Fruit fly (Drosophila melanogaster) whole organism, embryonic: ENCODE measurements around the gene CG6083.
A peak's percentile ranks its signal among the peaks of the same experiment; 100 is the strongest.

Source experiments
- Aef1 ChIP-seq: fragments of 200-800 bp; sonication (Bioruptor generic); IDR thresholded peaks from 3 replicates; pipeline ENCODE4 v1.3.6; 2022; ENCODE audit warnings: missing biosample characterization, missing genetic modification characterization
- CG10209 ChIP-seq: fragments of 200-800 bp; sonication (Bioruptor generic); optimal IDR thresholded peaks from 3 replicates; lab custom pipeline; 2017; ENCODE audit warnings: missing biosample characterization, mild to moderate bottlenecking, missing genetic modification characterization, missing genetic modification reagents
- CG10462 ChIP-seq: fragments of 200-800 bp; sonication (Bioruptor generic); optimal IDR thresholded peaks from 2 replicates; lab custom pipeline; 2016; ENCODE audit warnings: missing biosample characterization, missing genetic modification characterization
- CG10654 ChIP-seq: fragments of 200-800 bp; sonication (Bioruptor generic); optimal IDR thresholded peaks from 2 replicates; lab custom pipeline; 2016; ENCODE audit warnings: missing biosample characterization, missing genetic modification characterization
- CG12659 ChIP-seq: fragments of 200-800 bp; sonication (Bioruptor generic); optimal IDR thresholded peaks from 3 replicates; lab custom pipeline; 2017; ENCODE audit warnings: mild to moderate bottlenecking, missing biosample characterization, missing genetic modification reagents, missing genetic modification characterization
- CG13287 ChIP-seq: fragments of 200-800 bp; sonication (Bioruptor generic); IDR thresholded peaks from 2 replicates; pipeline ENCODE4 v1.3.6; 2022; ENCODE audit warnings: missing biosample characterization, missing genetic modification characterization; ENCODE audit not compliant: partially characterized antibody
- CG15479 ChIP-seq: fragments of 200-800 bp; sonication (Bioruptor generic); optimal IDR thresholded peaks from 3 replicates; lab custom pipeline; 2019; ENCODE audit warnings: missing biosample characterization, mild to moderate bottlenecking, missing genetic modification characterization, moderate library complexity
- CG16813 ChIP-seq: fragments of 200-800 bp; sonication (Bioruptor generic); IDR thresholded peaks from 3 replicates; pipeline ENCODE4 v1.3.6; 2022; ENCODE audit warnings: missing biosample characterization, missing genetic modification characterization; ENCODE audit not compliant: partially characterized antibody
- CG1832 ChIP-seq: fragments of 200-800 bp; sonication (Bioruptor generic); optimal IDR thresholded peaks from 2 replicates; lab custom pipeline; 2017; ENCODE audit warnings: missing biosample characterization, mild to moderate bottlenecking, missing genetic modification characterization, inconsistent platforms
- CG30020 ChIP-seq: fragments of 200-800 bp; optimal IDR thresholded peaks from 2 replicates; lab custom pipeline; 2019; ENCODE audit warnings: missing biosample characterization, mild to moderate bottlenecking, missing genetic modification characterization, moderate library complexity
- CG30403 ChIP-seq: fragments of 200-800 bp; sonication (Bioruptor generic); optimal IDR thresholded peaks from 3 replicates; lab custom pipeline; 2016; ENCODE audit warnings: missing biosample characterization, missing genetic modification characterization
- CG32767 ChIP-seq: fragments of 200-800 bp; sonication (Bioruptor generic); IDR thresholded peaks from 2 replicates; pipeline ENCODE4 v1.3.6; 2022; ENCODE audit warnings: missing biosample characterization, missing genetic modification characterization
- CG34422 ChIP-seq: fragments of 200-800 bp; sonication (Bioruptor generic); IDR thresholded peaks from 3 replicates; pipeline ENCODE4 v1.3.6; 2022; ENCODE audit warnings: missing biosample characterization, missing genetic modification characterization
- CG3847 ChIP-seq: fragments of 200-800 bp; sonication (Bioruptor generic); IDR thresholded peaks from 2 replicates; pipeline ENCODE4 v1.3.6; 2022; ENCODE audit warnings: missing biosample characterization, missing genetic modification characterization
- CG6175 ChIP-seq: fragments of 200-800 bp; sonication (Bioruptor generic); IDR thresholded peaks from 3 replicates; pipeline ENCODE4 v1.3.6; 2022; ENCODE audit warnings: missing biosample characterization, missing genetic modification characterization
- CG6791 ChIP-seq: fragments of 200-800 bp; sonication (Bioruptor generic); IDR thresholded peaks from 3 replicates; pipeline ENCODE4 v1.3.6; 2022; ENCODE audit warnings: missing biosample characterization, missing genetic modification characterization; ENCODE audit not compliant: partially characterized antibody
- CG9215 ChIP-seq: fragments of 200-800 bp; sonication (Bioruptor generic); IDR thresholded peaks from 2 replicates; pipeline ENCODE4 v1.3.6; 2022; ENCODE audit warnings: missing biosample characterization, missing genetic modification characterization
- Chrac-16 ChIP-seq: fragments of 200-800 bp; sonication (Bioruptor generic); optimal IDR thresholded peaks from 3 replicates; lab custom pipeline; 2016; ENCODE audit warnings: missing biosample characterization, missing genetic modification characterization
- D ChIP-seq, 2 experiments: fragments of 200-800 bp in 1 of 2; fragments of >200 bp in 1 of 2; sonication (Bioruptor generic) in 1 of 2; optimal IDR thresholded peaks; 2 replicates in 1 of 2; 3 replicates in 1 of 2; lab custom pipeline; 2017; ENCODE audit warnings: mild to moderate bottlenecking in 1 of 2, missing biosample characterization in 1 of 2, missing genetic modification characterization in 1 of 2, missing genetic modification reagents in 1 of 2
- Deaf1 ChIP-seq: fragments of 200-800 bp; optimal IDR thresholded peaks from 3 replicates; lab custom pipeline; 2019; ENCODE audit warnings: missing biosample characterization, mild to moderate bottlenecking, missing genetic modification characterization, moderate library complexity
- Dll ChIP-seq: fragments of 200-800 bp; sonication (Bioruptor generic); IDR thresholded peaks from 4 replicates; pipeline ENCODE4 v1.3.6; 2022; ENCODE audit warnings: missing biosample characterization, missing genetic modification characterization; ENCODE audit not compliant: partially characterized antibody
- Eip74EF ChIP-seq, 2 experiments: fragments of 200-800 bp in 1 of 2; fragments of >200 bp in 1 of 2; sonication (Bioruptor generic) in 1 of 2; optimal IDR thresholded peaks; 2 replicates each; lab custom pipeline; 2017 to 2019; ENCODE audit warnings: missing biosample characterization in 2 of 2, missing genetic modification characterization in 2 of 2, mild to moderate bottlenecking in 1 of 2, moderate library complexity in 1 of 2
- HLH4C ChIP-seq: fragments of 200-800 bp; sonication (Bioruptor generic); IDR thresholded peaks from 3 replicates; pipeline ENCODE4 v1.3.6; 2022; ENCODE audit warnings: missing biosample characterization, missing genetic modification characterization; ENCODE audit not compliant: partially characterized antibody
- HLHmδ ChIP-seq: fragments of 200-800 bp; sonication (Bioruptor generic); optimal IDR thresholded peaks from 2 replicates; lab custom pipeline; 2018; ENCODE audit warnings: missing biosample characterization, mild to moderate bottlenecking, missing genetic modification characterization, moderate library complexity
- Hmr ChIP-seq: fragments of 200-800 bp; sonication (Bioruptor generic); optimal IDR thresholded peaks from 3 replicates; lab custom pipeline; 2017; ENCODE audit warnings: mild to moderate bottlenecking, missing biosample characterization, missing genetic modification reagents, missing genetic modification characterization
- Max ChIP-seq: fragments of 200-800 bp; sonication (Bioruptor generic); optimal IDR thresholded peaks from 2 replicates; lab custom pipeline; 2016; ENCODE audit warnings: missing biosample characterization, mild to moderate bottlenecking, missing genetic modification characterization
- Med ChIP-seq: fragments of 200-800 bp; sonication (Bioruptor generic); peaks from one replicate; lab custom pipeline; 2016; ENCODE audit warnings: missing biosample characterization, missing genetic modification characterization, mild to moderate bottlenecking, inconsistent platforms, moderate library complexity
- Optix ChIP-seq: fragments of 200-800 bp; sonication (Bioruptor generic); IDR thresholded peaks from 3 replicates; pipeline ENCODE4 v1.3.6; 2022; ENCODE audit warnings: missing biosample characterization, missing genetic modification characterization
- PHDP ChIP-seq: fragments of 200-800 bp; sonication (Bioruptor generic); optimal IDR thresholded peaks from 3 replicates; lab custom pipeline; 2018; ENCODE audit warnings: missing biosample characterization, mild to moderate bottlenecking, missing genetic modification characterization, moderate library complexity
- Pdp1 ChIP-seq, 2 experiments: fragments of 200-800 bp; sonication (Bioruptor generic); optimal IDR thresholded peaks; 3 replicates each; lab custom pipeline; 2016; ENCODE audit warnings: missing biosample characterization in 2 of 2, missing genetic modification characterization in 2 of 2, mild to moderate bottlenecking in 1 of 2, moderate library complexity in 1 of 2
- Ssrp ChIP-seq: fragments of 200-800 bp; sonication (Bioruptor generic); optimal IDR thresholded peaks from 2 replicates; lab custom pipeline; 2018; ENCODE audit warnings: missing biosample characterization, mild to moderate bottlenecking, missing genetic modification characterization, moderate library complexity
- Trl ChIP-seq, 3 experiments: fragments of >200 bp in 2 of 3; fragments of 200-800 bp in 1 of 3; sonication (Bioruptor generic) in 1 of 3; optimal IDR thresholded peaks; 2 replicates in 1 of 3; 3 replicates in 2 of 3; lab custom pipeline; 2016 to 2017; ENCODE audit warnings: missing biosample characterization in 1 of 3, missing genetic modification characterization in 1 of 3
- cg ChIP-seq: fragments of 200-800 bp; sonication (Bioruptor generic); optimal IDR thresholded peaks from 3 replicates; lab custom pipeline; 2019; ENCODE audit warnings: missing biosample characterization, mild to moderate bottlenecking, missing genetic modification characterization, moderate library complexity
- chif ChIP-seq, 2 experiments: fragments of 200-800 bp; sonication (Bioruptor generic); optimal IDR thresholded peaks; 3 replicates each; lab custom pipeline; 2016; ENCODE audit warnings: missing biosample characterization in 2 of 2, missing genetic modification characterization in 2 of 2
- disco-r ChIP-seq: fragments of 200-800 bp; sonication (Bioruptor generic); optimal IDR thresholded peaks from 2 replicates; lab custom pipeline; 2016; ENCODE audit warnings: missing biosample characterization, missing genetic modification characterization
- dm ChIP-seq: fragments of 200-800 bp; sonication (Bioruptor generic); optimal IDR thresholded peaks from 3 replicates; lab custom pipeline; 2016; ENCODE audit warnings: missing biosample characterization, missing genetic modification characterization
- eyg ChIP-seq: fragments of 200-800 bp; sonication (Bioruptor generic); optimal IDR thresholded peaks from 3 replicates; lab custom pipeline; 2016; ENCODE audit warnings: missing biosample characterization, missing genetic modification characterization
- ftz-f1 ChIP-seq: fragments of 200-800 bp; sonication (Bioruptor generic); optimal IDR thresholded peaks from 2 replicates; lab custom pipeline; 2016; ENCODE audit warnings: missing biosample characterization, missing genetic modification characterization
- inv ChIP-seq: fragments of 200-800 bp; sonication (Bioruptor generic); IDR thresholded peaks from 2 replicates; pipeline ENCODE4 v1.3.6; 2022; ENCODE audit warnings: missing biosample characterization, missing genetic modification characterization; ENCODE audit not compliant: partially characterized antibody
- oc ChIP-seq: fragments of 200-800 bp; sonication (Bioruptor generic); optimal IDR thresholded peaks from 2 replicates; lab custom pipeline; 2018; ENCODE audit warnings: missing biosample characterization, mild to moderate bottlenecking, missing genetic modification characterization, moderate library complexity
- rib ChIP-seq: fragments of 200-800 bp; sonication (Bioruptor generic); IDR thresholded peaks from 2 replicates; pipeline ENCODE4 v1.3.6; 2022; ENCODE audit warnings: missing biosample characterization, missing genetic modification characterization
- slou ChIP-seq: fragments of 200-800 bp; sonication (Bioruptor generic); optimal IDR thresholded peaks from 3 replicates; lab custom pipeline; 2016; ENCODE audit warnings: missing biosample characterization, missing genetic modification characterization
- sna ChIP-seq: fragments of 200-800 bp; sonication (Bioruptor generic); IDR thresholded peaks from 2 replicates; pipeline ENCODE4 v1.3.6; 2022; ENCODE audit warnings: missing biosample characterization, missing genetic modification characterization; ENCODE audit not compliant: partially characterized antibody
- tio ChIP-seq: fragments of 200-800 bp; sonication (Bioruptor generic); optimal IDR thresholded peaks from 2 replicates; lab custom pipeline; 2017; ENCODE audit warnings: missing biosample characterization, missing genetic modification characterization, inconsistent platforms
- z ChIP-seq: fragments of 200-800 bp; sonication (Bioruptor generic); IDR thresholded peaks from 3 replicates; pipeline ENCODE4 v1.3.6; 2022; ENCODE audit warnings: missing biosample characterization, missing genetic modification characterization
- zen2 ChIP-seq: fragments of 200-800 bp; sonication (Bioruptor generic); IDR thresholded peaks from 3 replicates; pipeline ENCODE4 v1.3.6; 2022; ENCODE audit warnings: missing biosample characterization, missing genetic modification characterization; ENCODE audit not compliant: partially characterized antibody

Gene CG6083

DNA sequence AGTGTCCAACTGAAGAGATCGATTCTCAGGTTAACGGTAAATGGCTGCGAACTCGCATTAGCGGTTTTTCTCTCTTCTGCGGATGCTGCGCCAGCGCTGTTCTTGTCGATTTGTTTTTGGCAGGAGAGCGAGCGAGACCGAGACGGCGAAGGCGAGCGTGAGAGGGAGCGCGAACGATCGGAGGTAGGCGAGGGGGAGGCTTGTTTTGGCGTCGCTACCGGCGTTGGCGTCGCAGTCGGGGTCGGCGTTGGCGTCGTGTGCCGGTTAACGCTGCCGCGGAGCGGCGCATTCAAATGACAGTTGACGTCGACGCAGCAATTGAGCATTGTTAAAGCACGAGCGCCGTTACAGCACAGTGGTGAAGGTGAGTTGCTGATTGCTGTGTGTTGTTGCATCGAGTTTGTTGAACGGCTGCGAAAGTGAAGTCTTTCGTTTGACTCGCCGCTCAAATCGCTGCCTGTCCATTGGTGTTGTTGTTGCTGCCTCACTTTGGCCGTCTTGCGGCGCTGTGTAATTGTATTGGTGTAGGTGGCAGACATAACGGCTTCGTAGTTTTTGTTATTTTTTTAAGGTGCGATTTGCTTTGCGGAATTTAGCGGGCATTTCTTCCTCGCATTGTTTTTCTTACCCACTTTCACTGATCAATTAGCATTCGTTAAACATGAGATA is 39.0 kb downstream of the CG6083 start (continued):
- TF ChIP-seq disco-r (GFP tag; lab: Kevin White, UChicago): no peak
- peak; percentile 44; the same call in 1 of the 2 replicates for TF ChIP-seq CG13287 (GFP tag; lab: Robert Waterston, UW)
- no peak for TF ChIP-seq CG12659 (GFP tag; lab: Kevin White, UChicago)
- peak; percentile 90 for TF ChIP-seq CG1832 (GFP tag; lab: Kevin White, UChicago)
- peak; percentile 42; the same call in 1 of the 3 replicates for TF ChIP-seq z (GFP tag; lab: Robert Waterston, UW)
- TF ChIP-seq dm (GFP tag; lab: Kevin White, UChicago): no peak
- peak; percentile 63; the same call in 1 of the 3 replicates for TF ChIP-seq CG6791 (GFP tag; lab: Robert Waterston, UW)
- TF ChIP-seq ftz-f1: peak; percentile 84
- TF ChIP-seq HLHmδ (GFP tag; lab: Kevin White, UChicago): peak; percentile 26
- peak; percentile 68 for TF ChIP-seq D (optimal IDR thresholded peaks at IDR 0.05; lab: Kevin White, UChicago)
- no peak for TF ChIP-seq D (GFP tag; optimal IDR thresholded peaks at IDR 0.05; lab: Kevin White, UChicago)
- TF ChIP-seq CG16813: peak; percentile 21; the same call in 1 of the 3 replicates
- TF ChIP-seq CG10654 (GFP tag; lab: Kevin White, UChicago): no peak
- no peak for TF ChIP-seq eyg (GFP tag; lab: Kevin White, UChicago)
- TF ChIP-seq Pdp1 (GFP tag; optimal IDR thresholded peaks at IDR 0.05; lab: Kevin White, UChicago): peak in 1 of 2 experiments; percentile 69
- TF ChIP-seq Dll (GFP tag; lab: Robert Waterston, UW): peak; percentile 52; the same call in 3 of the 4 replicates
- no peak for TF ChIP-seq Hmr (GFP tag; lab: Kevin White, UChicago)
- TF ChIP-seq slou: no peak
- no peak for TF ChIP-seq CG30020 (tag; lab: Kevin White, UChicago)
- peak in 1 of 2 experiments; percentile 2 for TF ChIP-seq chif (GFP tag; optimal IDR thresholded peaks at IDR 0.05; lab: Kevin White, UChicago)
- TF ChIP-seq Ssrp (tag; lab: Kevin White, UChicago): no peak
- peak; percentile 56 for TF ChIP-seq CG10462 (GFP tag; lab: Kevin White, UChicago)
- TF ChIP-seq oc (tag; lab: Kevin White, UChicago): peak; percentile 38
- 0 out of 2 replicates have a peak, but pooled peaks have one; percentile 39 for TF ChIP-seq sna (GFP tag; lab: Robert Waterston, UW)
- TF ChIP-seq PHDP (tag; lab: Kevin White, UChicago): no peak
- 0 out of 3 replicates have a peak, but pooled peaks have one; percentile 34 for TF ChIP-seq CG6175
- peak; percentile 18 for TF ChIP-seq cg (GFP tag; lab: Kevin White, UChicago)
- peak in 1 of 2 experiments; percentile 45 for TF ChIP-seq Eip74EF (GFP tag; optimal IDR thresholded peaks at IDR 0.05; lab: Kevin White, UChicago)
- TF ChIP-seq Med: peak; percentile 78
- TF ChIP-seq Max (GFP tag; lab: Kevin White, UChicago): no peak
- peak; percentile 69; the same call in 1 of the 2 replicates for TF ChIP-seq rib (GFP tag; lab: Robert Waterston, UW)
- TF ChIP-seq Chrac-16 (GFP tag; lab: Kevin White, UChicago): no peak
- TF ChIP-seq CG34422 (GFP tag; lab: Robert Waterston, UW): peak; percentile 76; the same call in 1 of the 3 replicates
- peak; percentile 55; the same call in 2 of the 3 replicates for TF ChIP-seq HLH4C (GFP tag; lab: Robert Waterston, UW)
- TF ChIP-seq zen2: no peak
- peak; percentile 39 to 55 for TF ChIP-seq Trl (optimal IDR thresholded peaks at IDR 0.05; lab: Kevin White, UChicago)
- no peak for TF ChIP-seq Trl (GFP tag; optimal IDR thresholded peaks at IDR 0.05; lab: Kevin White, UChicago)
- peak; percentile 86 for TF ChIP-seq CG15479
- TF ChIP-seq inv (GFP tag; lab: Robert Waterston, UW): 0 out of 2 replicates have a peak, but pooled peaks have one; percentile 21
- peak; percentile 44 for TF ChIP-seq Deaf1 (tag; lab: Kevin White, UChicago)
- TF ChIP-seq CG10209: no peak
- no peak for TF ChIP-seq Optix (GFP tag; lab: Robert Waterston, UW)
- TF ChIP-seq tio (GFP tag; lab: Kevin White, UChicago): no peak
- no peak for TF ChIP-seq CG32767 (GFP tag; lab: Robert Waterston, UW)
- no peak for TF ChIP-seq CG30403 (GFP tag; lab: Kevin White, UChicago)
- 0 out of 2 replicates have a peak, but pooled peaks have one; percentile 9 for TF ChIP-seq CG3847 (GFP tag; lab: Robert Waterston, UW)
- 0 out of 2 replicates have a peak, but pooled peaks have one; percentile 4 for TF ChIP-seq CG9215
- TF ChIP-seq Aef1 (GFP tag; lab: Robert Waterston, UW): peak; percentile 16; the same call in 1 of the 3 replicates
